Fruit fly (Drosophila melanogaster) whole organism, adult: ENCODE measurements around the gene Rap1.

ENCODE experiments used
- CG1620 ChIP-seq: fragments of 200-800 bp; sonication (Bioruptor generic); optimal IDR thresholded peaks from 2 replicates; lab custom pipeline; 2016; ENCODE audit warnings: missing biosample characterization, missing genetic modification characterization
- Crg-1 ChIP-seq: fragments of 200-800 bp; sonication (Bioruptor generic); optimal IDR thresholded peaks from 2 replicates; lab custom pipeline; 2016; ENCODE audit warnings: missing biosample characterization, missing genetic modification characterization
- ovo ChIP-seq: fragments of 200-800 bp; sonication (Bioruptor generic); optimal IDR thresholded peaks from 2 replicates; lab custom pipeline; 2016; ENCODE audit warnings: missing biosample characterization, missing genetic modification characterization
- toe ChIP-seq: fragments of 200-800 bp; sonication (Bioruptor generic); optimal IDR thresholded peaks from 2 replicates; lab custom pipeline; 2016; ENCODE audit warnings: missing biosample characterization, missing genetic modification characterization

dm6 chr3L:1880692-1881091, 18.7 kb upstream of the Rap1 start:
- no peak for TF ChIP-seq ovo
- TF ChIP-seq toe (GFP tag; lab: Kevin White, UChicago): no peak
- TF ChIP-seq Crg-1 (GFP tag; lab: Kevin White, UChicago): no peak
- no peak for TF ChIP-seq CG1620
